Worm (Caenorhabditis elegans): ENCODE data around the gene ceh-41.

DNA sequence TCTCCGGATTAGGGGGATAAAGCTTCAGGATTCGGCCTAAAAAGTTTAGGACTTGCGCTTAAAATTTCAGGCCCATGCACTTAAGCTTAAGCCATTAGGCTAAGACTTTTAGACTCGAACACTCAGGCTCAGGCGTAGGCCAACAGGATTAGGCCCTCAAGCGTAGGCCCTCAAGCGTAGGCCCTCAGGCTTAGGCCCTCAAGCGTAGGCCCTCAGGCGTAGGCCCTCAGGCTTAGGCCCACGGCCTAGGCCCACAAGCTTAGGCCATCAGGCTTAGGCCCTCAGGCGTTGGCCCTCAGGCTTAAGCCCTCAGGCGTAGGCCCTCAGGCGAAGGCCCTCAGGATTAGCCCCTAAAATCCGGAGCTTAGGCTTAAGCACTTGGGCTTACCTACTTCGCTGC, 2.0 kb upstream of the ceh-41 start:
- peak; percentile 46 for TF ChIP-seq sptf-1 (tag; optimal IDR thresholded peaks at IDR 0.05)
- no peak for TF ChIP-seq pha-4 (tag; optimal IDR thresholded peaks at IDR 0.05)
- no peak for TF ChIP-seq snpc-4 (tag; optimal IDR thresholded peaks at IDR 0.05)
- no peak for TF ChIP-seq ceh-39 (tag; optimal IDR thresholded peaks at IDR 0.05)
- TF ChIP-seq lsy-2 (tag; optimal IDR thresholded peaks at IDR 0.05) = no peak
- TF ChIP-seq lin-13 (tag; optimal IDR thresholded peaks at IDR 0.05) = no peak
- no peak for TF ChIP-seq elt-1 (tag; optimal IDR thresholded peaks at IDR 0.05; ENCODE audit: borderline replicate concordance, insufficient read depth)
- no peak for TF ChIP-seq unc-62 (GFP tag; optimal IDR thresholded peaks at IDR 0.05)
- TF ChIP-seq nhr-237 (tag; optimal IDR thresholded peaks at IDR 0.05) = no peak
- no peak for TF ChIP-seq blmp-1 (tag; optimal IDR thresholded peaks at IDR 0.05)
- no peak for TF ChIP-seq mep-1 (tag; optimal IDR thresholded peaks at IDR 0.05)
- no peak for TF ChIP-seq nhr-28 (tag; optimal IDR thresholded peaks at IDR 0.05)
- no peak for TF ChIP-seq mab-5 (tag; optimal IDR thresholded peaks at IDR 0.05)

All from whole organism, mixed stage, embryonic.